Worm (Caenorhabditis elegans): ENCODE data around the gene dre-1.

DNA sequence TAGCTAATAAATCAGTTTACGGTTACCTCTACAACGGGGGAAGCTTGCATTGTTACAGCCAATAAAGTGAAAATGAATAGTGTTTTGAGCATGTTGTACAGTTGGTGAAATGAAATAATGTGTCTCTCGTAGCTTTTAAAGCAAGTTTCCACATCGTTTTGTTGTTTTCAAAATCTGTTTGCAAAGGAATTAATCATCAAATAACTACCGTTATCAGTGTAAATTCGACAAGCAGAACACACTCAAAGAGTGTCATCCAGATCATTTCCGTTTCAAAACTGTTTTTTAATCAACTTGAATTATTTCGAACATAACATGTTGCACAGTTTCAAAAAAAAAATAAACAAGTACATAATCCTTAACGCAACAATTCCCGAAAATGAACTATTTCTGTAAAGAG, 10.7 kb upstream of the dre-1 start, which contains the start of gene spp-27:
- TF ChIP-seq T22C8.4 (GFP tag; IDR thresholded peaks at IDR 0.05), result no peak
- TF ChIP-seq ztf-23 (GFP tag; IDR thresholded peaks at IDR 0.05), result no peak
- TF ChIP-seq flt-1 (GFP tag; IDR thresholded peaks at IDR 0.05), result no peak
- no peak for TF ChIP-seq tab-1 (GFP tag; IDR thresholded peaks at IDR 0.05)
- TF ChIP-seq klf-2 (GFP tag; conservative IDR thresholded peaks at IDR 0.05), result no peak

All from whole organism, midembryonic.